Worm (Caenorhabditis elegans) whole organism, midembryonic: ENCODE results near the gene col-9.
A peak's percentile ranks its signal among the peaks of the same experiment; 100 is the strongest.

Source experiments
- T22C8.4 ChIP-seq: fragments of 200-800 bp; sonication (Bioruptor generic); IDR thresholded peaks from 2 replicates; pipeline ENCODE4 v1.3.6; 2022; ENCODE audit warnings: missing genetic modification characterization, missing compliant biosample characterization
- cog-1 ChIP-seq: sonication (generic microtip); optimal IDR thresholded peaks from 2 replicates; lab custom pipeline; 2016; ENCODE audit warnings: missing genetic modification characterization, missing compliant biosample characterization
- flt-1 ChIP-seq: fragments of 200-800 bp; sonication (Bioruptor generic); IDR thresholded peaks from 2 replicates; pipeline ENCODE4 v1.3.6; 2022; ENCODE audit warnings: missing genetic modification characterization, missing compliant biosample characterization
- klf-2 ChIP-seq: fragments of 200-800 bp; sonication (Bioruptor generic); conservative IDR thresholded peaks from 2 replicates; pipeline ENCODE4 v1.3.6; 2022; ENCODE audit warnings: missing genetic modification reagents, missing genetic modification characterization, missing compliant biosample characterization
- med-1 ChIP-seq: sonication (generic microtip); optimal IDR thresholded peaks from 2 replicates; lab custom pipeline; 2017; ENCODE audit warnings: missing genetic modification characterization, mild to moderate bottlenecking, missing compliant biosample characterization, antibody characterized with exemption, missing genetic modification reagents; ENCODE audit not compliant: insufficient read depth
- ref-1 ChIP-seq: fragments of 200-800 bp; sonication (Bioruptor generic); conservative IDR thresholded peaks from 2 replicates; pipeline ENCODE4 v1.3.6; 2022; ENCODE audit warnings: missing genetic modification reagents, missing genetic modification characterization, missing compliant biosample characterization
- tab-1 ChIP-seq: fragments of 200-800 bp; sonication (Bioruptor generic); IDR thresholded peaks from 2 replicates; pipeline ENCODE4 v1.3.6; 2022; ENCODE audit warnings: missing genetic modification characterization, missing compliant biosample characterization
- ztf-23 ChIP-seq: fragments of 200-800 bp; sonication (Bioruptor generic); IDR thresholded peaks from 2 replicates; pipeline ENCODE4 v1.3.6; 2022; ENCODE audit warnings: missing genetic modification reagents, missing genetic modification characterization, missing compliant biosample characterization
- ztf-29 ChIP-seq: fragments of 200-800 bp; sonication (Bioruptor generic); IDR thresholded peaks from 2 replicates; pipeline ENCODE4 v1.3.6; 2022; ENCODE audit warnings: missing genetic modification reagents, missing genetic modification characterization, missing compliant biosample characterization

col-9 gene

DNA sequence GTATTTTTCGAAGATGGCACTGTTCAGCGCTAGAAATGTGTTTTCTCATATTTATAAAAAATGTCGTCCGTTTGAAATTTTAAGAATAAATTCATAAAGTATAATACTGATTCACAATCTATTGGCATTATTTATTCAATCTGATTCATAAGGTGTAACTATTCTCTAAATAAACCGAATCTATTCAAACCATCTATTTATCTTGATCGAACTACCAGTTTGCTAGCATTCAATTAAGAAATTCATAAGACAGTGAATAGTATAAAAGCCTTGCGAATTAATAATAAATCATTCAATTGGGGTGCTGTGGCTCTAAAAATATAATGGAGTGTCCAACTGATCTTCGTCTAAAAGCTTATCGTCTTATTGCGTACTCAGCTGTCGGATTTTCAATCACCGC lies 1.3 kb downstream of the col-9 start, which contains the start of gene col-44:
TSS of gene col-44 (plus strand) at position 301 of the 400 bp plus-strand sequence.
- TF ChIP-seq ref-1 (no peak), med-1 (GFP tag; lab: Kevin White, UChicago) (no peak), T22C8.4 (GFP tag; lab: Robert Waterston, UW) (no peak), klf-2 (no peak), cog-1 (tag; lab: Kevin White, UChicago) (no peak), flt-1 (GFP tag; lab: Robert Waterston, UW) (no peak), ztf-23 (GFP tag; lab: Robert Waterston, UW) (no peak)

DNA sequence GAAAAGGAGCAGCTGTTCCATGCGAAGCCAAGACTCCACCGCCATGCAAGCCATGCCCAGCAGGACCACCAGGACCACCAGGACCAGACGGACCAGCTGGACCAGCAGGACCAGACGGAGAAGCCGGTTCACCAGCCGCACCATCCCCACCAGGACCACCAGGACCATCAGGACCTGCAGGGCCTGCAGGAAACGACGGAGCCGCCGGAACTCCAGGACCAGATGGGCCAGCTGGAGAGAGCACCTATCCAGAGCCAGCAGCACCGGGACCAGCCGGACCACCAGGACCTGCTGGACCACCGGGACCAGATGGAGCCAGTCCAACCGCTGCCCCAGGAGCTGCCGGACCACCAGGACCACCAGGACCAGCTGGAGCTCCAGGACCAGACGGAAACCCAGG lies 2.1 kb downstream of the col-9 start:
- TF ChIP-seq T22C8.4 (GFP tag; lab: Robert Waterston, UW) (no peak), ztf-29 (GFP tag; lab: Robert Waterston, UW) (no peak), ztf-23 (GFP tag; lab: Robert Waterston, UW) (no peak), cog-1 (tag; lab: Kevin White, UChicago) (no peak), med-1 (GFP tag; lab: Kevin White, UChicago) (no peak), klf-2 (no peak), ref-1 (no peak), flt-1 (GFP tag; lab: Robert Waterston, UW) (no peak), tab-1 (GFP tag; lab: Robert Waterston, UW) (no peak)

DNA sequence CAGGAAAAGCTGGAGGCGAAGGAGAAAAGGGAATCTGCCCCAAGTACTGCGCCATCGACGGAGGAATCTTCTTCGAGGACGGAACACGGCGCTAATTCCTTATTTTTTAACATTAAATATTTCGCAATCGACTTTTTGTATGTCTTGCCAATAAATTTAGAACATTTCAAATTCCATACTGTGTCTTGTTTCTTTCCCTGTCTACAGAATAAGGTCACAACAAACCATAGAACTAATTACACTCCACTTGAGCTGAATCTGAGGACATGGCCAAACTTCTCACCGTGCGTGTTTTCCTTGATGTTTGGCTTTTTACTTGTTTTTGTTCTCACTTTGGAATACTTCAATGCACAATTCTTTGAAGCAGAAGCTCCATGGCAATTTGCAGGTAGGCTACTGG lies 2.5 kb downstream of the col-9 start, which contains the start of gene F54B11.4:
TSS of gene F54B11.4 (plus strand) at position 301 of the 400 bp plus-strand sequence.
- TF ChIP-seq klf-2 (no peak), med-1 (GFP tag; lab: Kevin White, UChicago) (no peak), cog-1 (tag; lab: Kevin White, UChicago) (no peak)

DNA sequence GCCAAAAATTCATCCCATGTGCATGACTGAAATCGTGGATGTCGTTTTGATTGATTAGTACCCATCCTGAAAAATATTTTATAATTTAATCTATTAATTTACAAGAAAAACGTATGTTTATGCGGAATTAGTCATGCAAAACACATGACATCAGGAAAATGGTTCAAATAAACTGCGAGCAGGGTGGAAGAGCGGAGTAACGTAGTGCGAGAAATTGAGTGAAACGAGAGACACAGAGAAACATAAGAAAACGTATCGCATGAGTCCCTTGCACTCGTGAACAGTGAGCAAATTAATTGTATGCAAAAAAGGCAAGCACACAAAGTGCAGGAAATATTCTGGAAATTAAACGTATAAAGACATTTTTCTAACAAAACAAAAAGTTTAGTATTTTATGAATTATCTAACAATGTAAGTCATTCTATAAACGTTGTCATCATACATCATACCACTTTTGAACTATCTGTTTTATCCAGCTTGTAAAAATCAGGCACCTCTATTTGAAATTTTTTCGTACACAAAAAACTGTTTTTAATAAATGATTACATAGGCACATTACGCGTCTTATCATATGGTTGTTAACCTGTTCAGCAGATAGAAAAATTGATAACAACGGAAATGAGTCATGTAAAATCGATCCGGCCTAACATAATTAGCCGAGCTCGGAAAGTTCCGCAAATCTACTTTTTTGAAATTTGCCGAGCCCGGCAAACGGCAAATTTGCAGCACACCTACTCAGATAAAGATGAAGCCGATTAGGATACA lies 6.3 kb downstream of the col-9 start, which contains the start of gene F54B11.5:
TSS of gene F54B11.5 (minus strand) at position 66 of the 765 bp plus-strand sequence.
- no peak for TF ChIP-seq med-1 (GFP tag; lab: Kevin White, UChicago)
- no peak for TF ChIP-seq ztf-23 (GFP tag; lab: Robert Waterston, UW)
- no peak for TF ChIP-seq tab-1 (GFP tag; lab: Robert Waterston, UW)
- no peak for TF ChIP-seq ztf-29 (GFP tag; lab: Robert Waterston, UW)
- TF ChIP-seq cog-1 (tag; lab: Kevin White, UChicago) = peak; percentile 30
- no peak for TF ChIP-seq ref-1
- TF ChIP-seq T22C8.4 (GFP tag; lab: Robert Waterston, UW) = no peak
- 0 out of 2 replicates have a peak, but pooled peaks have one; percentile 9 for TF ChIP-seq flt-1 (GFP tag; lab: Robert Waterston, UW)
- no peak for TF ChIP-seq klf-2

DNA sequence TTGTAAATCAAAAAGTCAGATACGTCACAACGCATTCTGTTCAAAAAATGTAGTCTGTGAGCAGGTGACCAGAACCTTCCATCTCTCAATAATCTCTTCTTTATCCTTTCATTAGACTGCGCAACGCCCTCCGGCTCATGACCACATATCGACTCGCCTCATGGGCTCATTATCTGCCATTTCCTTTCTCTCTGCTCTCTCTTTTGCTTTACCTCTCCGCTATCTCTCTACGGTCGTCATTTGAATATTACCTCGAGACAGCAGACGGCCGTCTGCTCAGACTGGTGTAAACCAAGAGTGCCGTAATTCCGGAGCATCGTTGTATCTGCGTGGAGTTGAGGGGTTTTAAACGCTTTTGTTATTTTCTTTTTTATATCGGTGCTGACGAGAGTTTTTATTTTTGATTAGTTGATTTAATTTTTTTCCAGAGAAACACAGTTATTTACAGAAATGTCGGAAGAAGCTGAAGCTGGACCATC lies 8.2 kb downstream of the col-9 start, which contains the start of gene bra-1:
TSS of gene bra-1 (plus strand) at position 429 of the 479 bp plus-strand sequence.
- TF ChIP-seq klf-2 (no peak), T22C8.4 (GFP tag; lab: Robert Waterston, UW) (no peak), ref-1 (no peak), cog-1 (tag; lab: Kevin White, UChicago) (peak; percentile 19), flt-1 (GFP tag; lab: Robert Waterston, UW) (peak; percentile 63), tab-1 (GFP tag; lab: Robert Waterston, UW) (no peak), med-1 (GFP tag; lab: Kevin White, UChicago) (no peak), ztf-29 (GFP tag; lab: Robert Waterston, UW) (no peak), ztf-23 (GFP tag; lab: Robert Waterston, UW) (peak; percentile 53; the same call in 1 of the 2 replicates)

DNA sequence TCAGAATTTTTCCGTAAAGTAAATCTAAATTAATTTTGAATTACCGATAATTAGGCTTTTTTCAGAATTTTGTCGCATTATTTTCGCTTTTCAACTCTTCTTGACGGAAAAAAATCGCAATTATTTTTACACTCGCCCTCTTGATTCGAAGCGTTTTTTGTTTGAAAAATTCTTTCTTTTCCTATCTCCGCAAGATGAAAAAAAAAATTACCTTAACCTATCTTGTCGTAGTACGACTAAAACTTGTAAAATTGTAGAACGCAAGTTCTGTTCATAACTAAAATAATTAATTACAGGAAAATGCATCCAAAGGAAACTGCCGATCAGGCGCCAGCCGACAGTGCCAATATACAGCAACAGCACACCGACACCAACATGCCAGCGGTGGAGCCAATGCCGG lies 10.3 kb downstream of the col-9 start, which contains the start of gene F54B11.7:
TSS of gene F54B11.7 (plus strand) at position 301 of the 400 bp plus-strand sequence.
- TF ChIP-seq med-1 (GFP tag; lab: Kevin White, UChicago) (no peak), klf-2 (no peak), tab-1 (GFP tag; lab: Robert Waterston, UW) (no peak), cog-1 (tag; lab: Kevin White, UChicago) (no peak)

DNA sequence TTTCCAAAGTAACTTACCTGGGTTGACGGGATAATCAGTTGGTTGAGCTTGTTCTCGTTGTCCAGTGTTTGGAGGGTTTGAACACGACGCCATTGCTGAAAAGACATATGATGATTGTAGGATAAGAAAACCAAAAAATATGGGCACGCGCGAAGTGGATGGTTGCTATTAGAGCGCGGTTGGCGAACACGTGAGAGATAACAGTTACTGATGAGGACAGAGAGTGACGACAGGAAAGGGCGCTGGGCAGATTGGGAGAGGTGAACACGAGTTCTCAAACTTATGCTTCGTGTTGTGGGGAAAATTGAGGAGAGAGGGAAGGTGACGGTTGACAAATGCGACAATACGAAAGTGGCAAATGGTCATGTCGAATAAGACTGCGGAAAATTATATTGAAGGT lies 14.0 kb downstream of the col-9 start, which contains the start of gene F54B11.8:
TSS of gene F54B11.8 (minus strand) at position 101 of the 400 bp plus-strand sequence.
- no peak for TF ChIP-seq med-1 (GFP tag; lab: Kevin White, UChicago)
- TF ChIP-seq T22C8.4 (GFP tag; lab: Robert Waterston, UW) = no peak
- TF ChIP-seq flt-1 (GFP tag; lab: Robert Waterston, UW) = no peak
- no peak for TF ChIP-seq klf-2
- no peak for TF ChIP-seq cog-1 (tag; lab: Kevin White, UChicago)
- no peak for TF ChIP-seq ztf-23 (GFP tag; lab: Robert Waterston, UW)
- TF ChIP-seq ref-1 = no peak
- TF ChIP-seq tab-1 (GFP tag; lab: Robert Waterston, UW) = no peak
- no peak for TF ChIP-seq ztf-29 (GFP tag; lab: Robert Waterston, UW)

DNA sequence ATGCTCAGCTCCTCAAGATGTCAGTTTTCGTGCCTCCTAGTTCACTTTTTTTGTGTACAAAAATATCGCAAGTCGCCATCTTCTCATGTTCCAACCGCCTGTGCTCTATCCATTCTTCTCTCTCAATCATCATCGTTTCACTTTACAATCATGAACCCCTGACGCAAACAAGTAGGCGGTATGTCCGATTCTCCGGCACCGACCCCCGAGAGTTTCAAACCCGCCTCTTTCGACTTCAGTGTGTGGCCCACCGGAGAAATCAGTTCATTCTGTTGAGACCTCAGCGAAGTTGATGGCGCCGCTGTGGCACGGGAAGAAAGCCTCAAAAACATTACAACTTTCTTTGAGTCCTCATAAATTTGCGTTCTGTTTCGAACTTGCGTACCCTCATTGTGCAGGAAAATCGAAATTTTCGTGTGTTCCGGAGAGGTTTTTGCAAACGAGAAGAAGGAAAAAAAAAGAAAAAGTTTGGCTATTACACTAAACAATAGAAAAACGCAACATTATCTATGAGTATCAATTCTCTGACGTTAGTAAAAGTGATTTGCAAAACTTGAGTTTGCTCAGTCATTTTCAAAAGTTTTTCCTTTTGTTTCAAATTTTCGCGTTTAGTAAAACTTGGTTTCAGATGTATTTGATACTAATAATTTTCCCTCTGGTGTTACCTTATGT lies 15.2 kb downstream of the col-9 start, which contains the start of gene F54B11.9:
TSS of gene F54B11.9 (plus strand) at position 622 of the 672 bp plus-strand sequence.
- TF ChIP-seq ref-1 (no peak), cog-1 (tag; lab: Kevin White, UChicago) (no peak), T22C8.4 (GFP tag; lab: Robert Waterston, UW) (no peak), ztf-29 (GFP tag; lab: Robert Waterston, UW) (no peak), tab-1 (GFP tag; lab: Robert Waterston, UW) (no peak), ztf-23 (GFP tag; lab: Robert Waterston, UW) (no peak), flt-1 (GFP tag; lab: Robert Waterston, UW) (no peak), klf-2 (no peak), med-1 (GFP tag; lab: Kevin White, UChicago) (no peak)
